Fruit fly (Drosophila melanogaster) ovary, adult (tissue): ENCODE results near the gene Trf5.

ENCODE experiments used
- CG17801 ChIP-seq: fragments of 200-800 bp; optimal IDR thresholded peaks from 2 replicates; lab custom pipeline; 2019; ENCODE audit warnings: missing biosample characterization, mild to moderate bottlenecking, missing genetic modification characterization, moderate library complexity; ENCODE audit not compliant: partially characterized antibody

Gene Trf5

dm6 chr2L:2696337-2696736 is at the start of gene Trf5:
Gene Trf5 (minus strand): TSS chr2L:2696437.
- TF ChIP-seq CG17801 (GFP tag; lab: Kevin White, UChicago) = no peak

dm6 chr2L:2744852-2745251 is 48.6 kb upstream of the Trf5 start, which contains the start of the genes CG9961 and Cwc25:
Gene CG9961 (minus strand): TSS chr2L:2744934.
Gene Cwc25 (plus strand): TSS chr2L:2745098.
- no peak for TF ChIP-seq CG17801 (GFP tag; lab: Kevin White, UChicago)

dm6 chr2L:2739820-2740230 is 43.6 kb upstream of the Trf5 start, which contains the start of gene Hrs:
Gene Hrs (plus strand): TSS chr2L:2739986.
- peak; percentile 35 for TF ChIP-seq CG17801 (GFP tag; lab: Kevin White, UChicago)

- no peak for TF ChIP-seq CG17801 (GFP tag; lab: Kevin White, UChicago)
Measured at dm6 chr2L:2737561-2737960, 41.3 kb upstream of the Trf5 start.

- no peak for TF ChIP-seq CG17801 (GFP tag; lab: Kevin White, UChicago)
Measured at dm6 chr2L:2735539-2735938, 39.3 kb upstream of the Trf5 start.

- peak; percentile 21 for TF ChIP-seq CG17801 (GFP tag; lab: Kevin White, UChicago)
Measured at dm6 chr2L:2734946-2735345, 38.7 kb upstream of the Trf5 start.

- peak; percentile 86 for TF ChIP-seq CG17801 (GFP tag; lab: Kevin White, UChicago)
Measured at dm6 chr2L:2734215-2734614, 38.0 kb upstream of the Trf5 start.

dm6 chr2L:2732139-2732830 is 36.0 kb upstream of the Trf5 start:
- no peak for TF ChIP-seq CG17801 (GFP tag; lab: Kevin White, UChicago)

dm6 chr2L:2731370-2732138 is 35.3 kb upstream of the Trf5 start:
- no peak for TF ChIP-seq CG17801 (GFP tag; lab: Kevin White, UChicago)

- no peak for TF ChIP-seq CG17801 (GFP tag; lab: Kevin White, UChicago)
Measured at dm6 chr2L:2730756-2731155, 34.5 kb upstream of the Trf5 start.

dm6 chr2L:2729882-2730281 is 33.6 kb upstream of the Trf5 start:
- TF ChIP-seq CG17801 (GFP tag; lab: Kevin White, UChicago) = no peak

dm6 chr2L:2728577-2728976 is 32.3 kb upstream of the Trf5 start:
- no peak for TF ChIP-seq CG17801 (GFP tag; lab: Kevin White, UChicago)

- no peak for TF ChIP-seq CG17801 (GFP tag; lab: Kevin White, UChicago)
Measured at dm6 chr2L:2727812-2728211, 31.6 kb upstream of the Trf5 start.

dm6 chr2L:2727364-2727763 is 31.1 kb upstream of the Trf5 start:
- TF ChIP-seq CG17801 (GFP tag; lab: Kevin White, UChicago) = no peak

dm6 chr2L:2725374-2725773 is 29.1 kb upstream of the Trf5 start, which contains the start of gene CG31689:
Gene CG31689 (plus strand): TSS chr2L:2725674.
- TF ChIP-seq CG17801 (GFP tag; lab: Kevin White, UChicago) = no peak

dm6 chr2L:2724459-2724858 is 28.2 kb upstream of the Trf5 start:
- TF ChIP-seq CG17801 (GFP tag; lab: Kevin White, UChicago) = no peak
